Worm (Caenorhabditis elegans) whole organism, midembryonic: ENCODE measurements around the gene lgc-11.

Experiments
- cog-1 ChIP-seq: sonication (generic microtip); optimal IDR thresholded peaks from 2 replicates; lab custom pipeline; 2016; ENCODE audit warnings: missing genetic modification characterization, missing compliant biosample characterization
- flt-1 ChIP-seq: fragments of 200-800 bp; sonication (Bioruptor generic); IDR thresholded peaks from 2 replicates; pipeline ENCODE4 v1.3.6; 2022; ENCODE audit warnings: missing genetic modification characterization, missing compliant biosample characterization
- klf-2 ChIP-seq: fragments of 200-800 bp; sonication (Bioruptor generic); conservative IDR thresholded peaks from 2 replicates; pipeline ENCODE4 v1.3.6; 2022; ENCODE audit warnings: missing genetic modification reagents, missing genetic modification characterization, missing compliant biosample characterization
- med-1 ChIP-seq: sonication (generic microtip); optimal IDR thresholded peaks from 2 replicates; lab custom pipeline; 2017; ENCODE audit warnings: missing genetic modification characterization, mild to moderate bottlenecking, missing compliant biosample characterization, antibody characterized with exemption, missing genetic modification reagents; ENCODE audit not compliant: insufficient read depth
- ref-1 ChIP-seq: fragments of 200-800 bp; sonication (Bioruptor generic); conservative IDR thresholded peaks from 2 replicates; pipeline ENCODE4 v1.3.6; 2022; ENCODE audit warnings: missing genetic modification reagents, missing genetic modification characterization, missing compliant biosample characterization
- tab-1 ChIP-seq: fragments of 200-800 bp; sonication (Bioruptor generic); IDR thresholded peaks from 2 replicates; pipeline ENCODE4 v1.3.6; 2022; ENCODE audit warnings: missing genetic modification characterization, missing compliant biosample characterization
- ztf-23 ChIP-seq: fragments of 200-800 bp; sonication (Bioruptor generic); IDR thresholded peaks from 2 replicates; pipeline ENCODE4 v1.3.6; 2022; ENCODE audit warnings: missing genetic modification reagents, missing genetic modification characterization, missing compliant biosample characterization
- ztf-29 ChIP-seq: fragments of 200-800 bp; sonication (Bioruptor generic); IDR thresholded peaks from 2 replicates; pipeline ENCODE4 v1.3.6; 2022; ENCODE audit warnings: missing genetic modification reagents, missing genetic modification characterization, missing compliant biosample characterization

ce11 chrX:7507141-7507540, 708 bp upstream of the lgc-11 start:
- TF ChIP-seq klf-2 (no peak), ztf-23 (no peak), ref-1 (GFP tag; lab: Robert Waterston, UW) (no peak), flt-1 (GFP tag; lab: Robert Waterston, UW) (no peak; the same call in none of the 2 replicates), ztf-29 (no peak), tab-1 (GFP tag; lab: Robert Waterston, UW) (no peak), med-1 (GFP tag; lab: Kevin White, UChicago) (no peak), cog-1 (tag; lab: Kevin White, UChicago) (no peak)
